Worm (Caenorhabditis elegans) whole organism, mixed stage, embryonic: ENCODE data around the gene H37A05.4.

Experiments used
- blmp-1 ChIP-seq: fragments of 150-350 bp; optimal IDR thresholded peaks from 2 replicates; lab custom pipeline; 2014; ENCODE audit warnings: missing biosample characterization, missing genetic modification characterization
- ceh-39 ChIP-seq: fragments of 150-350 bp; optimal IDR thresholded peaks from 2 replicates; lab custom pipeline; 2014; ENCODE audit warnings: missing biosample characterization, missing genetic modification characterization
- ceh-43 ChIP-seq: fragments of 200-800 bp; sonication (Bioruptor generic); optimal IDR thresholded peaks from 2 replicates; lab custom pipeline; 2018; ENCODE audit warnings: mild to moderate bottlenecking, missing genetic modification characterization, moderate library complexity, missing compliant biosample characterization
- ceh-83 ChIP-seq: fragments of 200-800 bp; sonication (Bioruptor generic); optimal IDR thresholded peaks from 2 replicates; lab custom pipeline; 2018; ENCODE audit warnings: mild to moderate bottlenecking, missing genetic modification characterization, missing compliant biosample characterization
- ces-1 ChIP-seq: fragments of 150-350 bp; optimal IDR thresholded peaks from 2 replicates; lab custom pipeline; 2014; ENCODE audit warnings: missing biosample characterization, missing genetic modification reagents, missing genetic modification characterization
- cnd-1 ChIP-seq: fragments of 200-800 bp; sonication (Bioruptor generic); optimal IDR thresholded peaks from 2 replicates; lab custom pipeline; 2018; ENCODE audit warnings: mild to moderate bottlenecking, missing genetic modification characterization, missing compliant biosample characterization
- drap-1 ChIP-seq: fragments of 200-800 bp; sonication (Bioruptor generic); optimal IDR thresholded peaks from 3 replicates; lab custom pipeline; 2018; ENCODE audit warnings: mild to moderate bottlenecking, missing genetic modification characterization, missing compliant biosample characterization
- elt-3 ChIP-seq: fragments of 150-350 bp; optimal IDR thresholded peaks from 2 replicates; lab custom pipeline; 2014; ENCODE audit warnings: missing biosample characterization, missing genetic modification characterization
- flh-1 ChIP-seq: fragments of 200-800 bp; sonication (Bioruptor generic); optimal IDR thresholded peaks from 2 replicates; lab custom pipeline; 2018; ENCODE audit warnings: mild to moderate bottlenecking, missing genetic modification characterization, moderate library complexity, missing compliant biosample characterization
- ham-2 ChIP-seq: fragments of 200-800 bp; sonication (Bioruptor generic); optimal IDR thresholded peaks from 2 replicates; lab custom pipeline; 2018; ENCODE audit warnings: mild to moderate bottlenecking, missing genetic modification characterization, missing compliant biosample characterization
- lin-32 ChIP-seq: fragments of 200-800 bp; sonication (Bioruptor generic); optimal IDR thresholded peaks from 2 replicates; lab custom pipeline; 2018; ENCODE audit warnings: mild to moderate bottlenecking, missing genetic modification characterization, missing compliant biosample characterization
- mab-5 ChIP-seq: fragments of 150-350 bp; optimal IDR thresholded peaks from 2 replicates; lab custom pipeline; 2014; ENCODE audit warnings: missing biosample characterization, missing genetic modification characterization
- mls-2 ChIP-seq: sonication (generic microtip); optimal IDR thresholded peaks from 2 replicates; lab custom pipeline; 2016; ENCODE audit warnings: mild to moderate bottlenecking, missing genetic modification characterization, moderate library complexity, missing compliant biosample characterization
- nhr-12 ChIP-seq: fragments of 150-350 bp; optimal IDR thresholded peaks from 2 replicates; lab custom pipeline; 2014; ENCODE audit warnings: missing biosample characterization, missing genetic modification characterization
- nhr-2 ChIP-seq: fragments of 150-350 bp; optimal IDR thresholded peaks from 2 replicates; lab custom pipeline; 2014; ENCODE audit warnings: missing biosample characterization, missing genetic modification characterization
- nhr-28 ChIP-seq: fragments of 150-350 bp; optimal IDR thresholded peaks from 2 replicates; lab custom pipeline; 2014; ENCODE audit warnings: missing biosample characterization, missing genetic modification characterization
- nhr-76 ChIP-seq: sonication (generic microtip); optimal IDR thresholded peaks from 2 replicates; lab custom pipeline; 2017; ENCODE audit warnings: missing biosample characterization, missing genetic modification characterization
- pha-4 ChIP-seq: fragments of 150-350 bp; optimal IDR thresholded peaks from 2 replicates; lab custom pipeline; 2018; ENCODE audit warnings: missing biosample characterization, missing genetic modification reagents, missing genetic modification characterization
- sem-2 ChIP-seq: fragments of 200-800 bp; sonication (Bioruptor generic); optimal IDR thresholded peaks from 2 replicates; lab custom pipeline; 2018; ENCODE audit warnings: mild to moderate bottlenecking, missing genetic modification characterization, missing compliant biosample characterization
- snpc-4 ChIP-seq: fragments of 150-350 bp; optimal IDR thresholded peaks from 2 replicates; lab custom pipeline; 2014; ENCODE audit warnings: missing biosample characterization, missing genetic modification characterization
- sptf-1 ChIP-seq: sonication (generic microtip); optimal IDR thresholded peaks from 2 replicates; lab custom pipeline; 2017; ENCODE audit warnings: mild to moderate bottlenecking, missing genetic modification characterization, moderate library complexity, missing compliant biosample characterization
- tbx-8 ChIP-seq: fragments of 200-800 bp; sonication (Bioruptor generic); optimal IDR thresholded peaks from 2 replicates; lab custom pipeline; 2018; ENCODE audit warnings: mild to moderate bottlenecking, missing genetic modification characterization, moderate library complexity, missing compliant biosample characterization
- unc-120 ChIP-seq: sonication (generic microtip); optimal IDR thresholded peaks from 2 replicates; lab custom pipeline; 2017; ENCODE audit warnings: missing genetic modification characterization, missing compliant biosample characterization; ENCODE audit not compliant: poor library complexity, severe bottlenecking
- unc-62 ChIP-seq: fragments of 150-350 bp; optimal IDR thresholded peaks from 2 replicates; lab custom pipeline; 2014; ENCODE audit warnings: missing biosample characterization, missing genetic modification reagents, missing genetic modification characterization
- ztf-11 ChIP-seq: fragments of 150-350 bp; optimal IDR thresholded peaks from 2 replicates; lab custom pipeline; 2014; ENCODE audit warnings: missing biosample characterization, missing genetic modification characterization

Gene H37A05.4

ce11 chrV:13649730-13650349 lies at the start of gene H37A05.4:
TSS of gene H37A05.4 (minus strand) at chrV:13649780.
- TF ChIP-seq sem-2 (GFP tag; lab: Kevin White, UChicago) (peak; percentile 7), sptf-1 (peak; percentile 9), nhr-2 (tag; lab: Kevin White, UChicago) (no peak), unc-62 (no peak), nhr-12 (tag; lab: Kevin White, UChicago) (no peak), ceh-39 (tag; lab: Kevin White, UChicago) (peak; percentile 77)
- TF ChIP-seq, all 35 proteins: peak for 3

DNA sequence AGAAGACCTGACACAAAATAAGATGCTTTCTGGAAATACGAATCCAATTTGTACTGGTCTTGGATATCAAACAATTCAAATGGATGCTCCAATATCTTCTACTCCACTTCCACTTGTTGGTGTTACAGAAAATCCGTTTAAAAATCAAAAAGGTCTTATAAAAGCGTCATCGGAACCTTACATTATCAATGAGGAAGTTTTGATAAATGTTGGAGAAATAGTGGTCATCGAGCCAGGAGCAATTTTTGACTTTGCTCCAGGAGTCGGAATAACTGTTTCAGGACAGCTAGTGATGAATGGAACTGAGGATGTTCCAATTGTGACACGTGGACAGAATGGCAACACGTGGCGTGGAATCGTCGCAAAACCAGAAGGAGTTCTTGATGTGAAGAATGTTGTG lies 44.5 kb upstream of the H37A05.4 start:
- TF ChIP-seq pha-4 (no peak), elt-3 (tag; lab: Kevin White, UChicago) (no peak), ceh-43 (GFP tag; lab: Kevin White, UChicago) (no peak), mab-5 (no peak)
- TF ChIP-seq, all 35 proteins: peak for 0

DNA sequence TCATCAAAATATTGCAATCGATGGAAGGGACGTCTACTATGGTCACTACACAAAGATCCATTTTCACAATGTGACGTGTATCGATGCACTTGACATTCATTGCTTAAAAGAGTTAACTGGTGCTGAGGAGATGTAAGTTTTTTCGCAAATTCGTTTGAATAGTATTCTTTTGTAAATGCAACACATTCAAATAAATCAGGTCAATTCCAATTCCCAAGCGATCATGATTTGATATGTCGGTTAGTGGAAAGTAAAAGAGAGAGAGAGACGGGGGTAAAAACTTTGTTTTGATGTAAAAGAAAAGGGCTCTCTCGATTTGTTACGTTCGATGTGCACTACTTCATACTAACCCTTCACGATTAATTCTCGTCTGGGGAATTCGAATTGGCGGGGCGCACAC lies 40.7 kb upstream of the H37A05.4 start:
- TF ChIP-seq ceh-43 (GFP tag; lab: Kevin White, UChicago): no peak
- no peak for TF ChIP-seq ham-2 (GFP tag; lab: Kevin White, UChicago)
- TF ChIP-seq unc-120: no peak
- no peak for TF ChIP-seq sptf-1
- TF ChIP-seq mab-5: no peak
- TF ChIP-seq elt-3 (tag; lab: Kevin White, UChicago): no peak
- no peak for TF ChIP-seq ceh-83 (GFP tag; lab: Kevin White, UChicago)
- TF ChIP-seq nhr-12 (tag; lab: Kevin White, UChicago): no peak
- no peak for TF ChIP-seq unc-62
- no peak for TF ChIP-seq lin-32
- no peak for TF ChIP-seq cnd-1 (tag; lab: Kevin White, UChicago)

ce11 chrV:13689592-13689991 lies 40.0 kb upstream of the H37A05.4 start, which contains the start of gene T01D3.1:
TSS of gene T01D3.1 (plus strand) at chrV:13689892.
- TF ChIP-seq blmp-1 (tag; lab: Kevin White, UChicago): no peak
- TF ChIP-seq ceh-83 (GFP tag; lab: Kevin White, UChicago): no peak
- TF ChIP-seq nhr-2 (tag; lab: Kevin White, UChicago): no peak
- no peak for TF ChIP-seq cnd-1 (tag; lab: Kevin White, UChicago)
- no peak for TF ChIP-seq snpc-4 (tag; lab: Kevin White, UChicago)
- TF ChIP-seq lin-32: no peak

- TF ChIP-seq unc-62 (no peak), tbx-8 (GFP tag; lab: Kevin White, UChicago) (no peak), unc-120 (no peak), drap-1 (GFP tag; lab: Kevin White, UChicago) (no peak), pha-4 (no peak), sem-2 (GFP tag; lab: Kevin White, UChicago) (no peak), mls-2 (tag; lab: Kevin White, UChicago) (no peak), flh-1 (no peak)
These were observed 37.9 kb upstream of the H37A05.4 start for ce11 chrV:13687504-13687903.

- TF ChIP-seq ztf-11 (tag; lab: Kevin White, UChicago): no peak
- TF ChIP-seq sptf-1: no peak
- peak; percentile 68 for TF ChIP-seq ces-1
- TF ChIP-seq, all 35 proteins: peak for 1
These were observed 36.9 kb upstream of the H37A05.4 start for ce11 chrV:13686513-13686912.

DNA sequence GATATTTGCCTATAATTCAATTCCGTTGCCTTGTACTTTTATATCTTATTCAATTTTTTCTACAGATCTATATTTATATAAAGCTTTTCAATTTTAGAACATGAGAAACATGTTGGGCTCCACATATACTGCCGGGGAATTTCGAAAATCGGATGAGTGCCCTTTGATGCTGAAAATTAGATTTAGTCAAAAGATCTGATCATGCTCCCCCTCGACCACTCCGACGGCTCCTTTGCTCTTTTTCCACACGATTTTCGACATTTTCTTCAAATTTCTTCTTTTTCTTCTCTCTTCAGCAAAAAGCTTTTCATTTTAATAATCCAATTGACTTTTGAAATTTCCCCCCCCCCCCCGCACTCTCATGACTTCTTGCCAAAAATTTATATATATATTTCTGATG lies 31.9 kb upstream of the H37A05.4 start:
- TF ChIP-seq ces-1 (peak; percentile 86), unc-62 (no peak)

DNA sequence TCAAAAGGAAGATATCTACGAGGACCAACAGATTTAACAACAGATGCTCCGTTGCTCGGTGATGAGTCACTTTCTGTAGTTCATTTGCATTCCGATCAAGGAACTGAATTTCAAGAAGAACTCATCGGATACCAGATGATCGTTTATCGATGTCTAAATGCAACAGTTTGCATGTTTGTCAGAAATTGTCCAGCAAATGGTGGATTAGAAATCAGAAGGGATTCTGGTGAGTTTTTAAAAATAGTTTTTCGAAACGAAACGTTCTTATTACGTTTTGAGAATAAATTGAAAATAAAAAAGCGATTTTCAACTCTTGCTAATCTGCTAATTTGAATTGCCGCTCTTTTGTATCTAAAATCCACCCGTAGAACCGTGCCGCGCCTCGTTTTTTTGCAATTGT lies 30.3 kb upstream of the H37A05.4 start:
- TF ChIP-seq nhr-76 (tag; lab: Kevin White, UChicago) (no peak), snpc-4 (tag; lab: Kevin White, UChicago) (no peak), elt-3 (tag; lab: Kevin White, UChicago) (no peak), nhr-28 (tag; lab: Kevin White, UChicago) (no peak), ceh-39 (tag; lab: Kevin White, UChicago) (no peak), cnd-1 (tag; lab: Kevin White, UChicago) (no peak), ham-2 (GFP tag; lab: Kevin White, UChicago) (no peak), drap-1 (GFP tag; lab: Kevin White, UChicago) (no peak)
- TF ChIP-seq, all 35 proteins: peak for 0
